Worm (Caenorhabditis elegans) whole organism, L2 larva: Measurements from ENCODE around the gene mrp-7.

Source experiments
- skn-1 ChIP-seq: sonication (generic microtip); optimal IDR thresholded peaks from 2 replicates; lab custom pipeline; 2017; ENCODE audit warnings: missing biosample characterization, missing genetic modification characterization
- unc-62 ChIP-seq: fragments of 150-350 bp; optimal IDR thresholded peaks from 2 replicates; lab custom pipeline; 2014; ENCODE audit warnings: missing biosample characterization, missing genetic modification reagents, missing genetic modification characterization

DNA sequence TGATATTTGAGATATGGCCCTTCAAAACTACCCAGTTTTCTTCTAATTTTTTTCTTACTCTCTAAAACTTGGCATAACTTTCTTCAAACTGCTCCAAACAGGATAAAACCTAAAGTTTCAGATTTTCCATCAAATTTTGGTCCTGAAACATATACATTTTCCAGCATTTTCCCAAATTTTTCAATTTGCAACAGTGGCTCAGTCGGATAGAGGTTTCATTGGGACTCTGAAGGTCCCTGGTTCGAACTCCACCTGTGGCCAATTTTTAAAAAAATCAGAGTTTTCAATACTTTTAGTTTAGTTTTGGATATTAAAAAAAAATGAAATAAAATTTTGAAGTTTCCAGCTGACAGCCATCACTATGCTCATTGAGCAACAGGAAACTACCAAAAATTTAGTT, 6.9 kb upstream of the mrp-7 start:
- no peak for TF ChIP-seq unc-62
- TF ChIP-seq skn-1 (tag; lab: Kevin White, UChicago): no peak
